Worm (Caenorhabditis elegans) whole organism, L4 larva: ENCODE data around the gene tag-52.

Experiments
- egl-27 ChIP-seq: sonication (generic microtip); optimal IDR thresholded peaks from 3 replicates; lab custom pipeline; 2017; ENCODE audit warnings: missing biosample characterization, missing genetic modification reagents, missing genetic modification characterization
- hmg-1.1 ChIP-seq: fragments of 200-800 bp; sonication (Bioruptor generic); IDR thresholded peaks from 2 replicates; pipeline ENCODE4 v1.3.6; 2022; ENCODE audit warnings: missing genetic modification reagents, missing genetic modification characterization, missing compliant biosample characterization
- jun-1 ChIP-seq: fragments of 150-350 bp; optimal IDR thresholded peaks from 2 replicates; lab custom pipeline; 2014; ENCODE audit warnings: missing biosample characterization, missing genetic modification reagents, missing genetic modification characterization
- lin-39 ChIP-seq: fragments of 150-350 bp; optimal IDR thresholded peaks from 2 replicates; lab custom pipeline; 2014; ENCODE audit warnings: missing biosample characterization, missing genetic modification reagents, missing genetic modification characterization
- lsy-2 ChIP-seq, 2 experiments: fragments of 150-350 bp in 1 of 2; sonication (generic microtip) in 1 of 2; optimal IDR thresholded peaks; 2 replicates each; lab custom pipeline; 2014 to 2017; ENCODE audit warnings: missing biosample characterization in 2 of 2, missing genetic modification characterization in 2 of 2
- madf-5 ChIP-seq, 2 experiments: fragments of 200-800 bp; sonication (Bioruptor generic); IDR thresholded peaks; 2 replicates each; pipeline ENCODE4 v1.3.6; 2022; ENCODE audit warnings: missing compliant biosample characterization in 2 of 2, missing genetic modification characterization in 2 of 2
- nhr-11 ChIP-seq: fragments of 150-350 bp; optimal IDR thresholded peaks from 2 replicates; lab custom pipeline; 2014; ENCODE audit warnings: missing biosample characterization, missing genetic modification characterization
- unc-39 ChIP-seq: sonication (generic microtip); optimal IDR thresholded peaks from 2 replicates; lab custom pipeline; 2017; ENCODE audit warnings: missing biosample characterization, missing genetic modification characterization
- unc-62 ChIP-seq, 3 experiments: fragments of 150-350 bp in 1 of 3; sonication (generic microtip); optimal IDR thresholded peaks in 2 of 3; peaks in 1 of 3; 1 replicate in 1 of 3; 2 replicates in 2 of 3; lab custom pipeline; 2014 to 2017; ENCODE audit warnings: missing biosample characterization in 3 of 3, missing genetic modification characterization in 3 of 3, missing genetic modification reagents in 3 of 3, missing genotype in 1 of 3
- zag-1 ChIP-seq: fragments of 150-350 bp; optimal IDR thresholded peaks from 2 replicates; lab custom pipeline; 2014; ENCODE audit warnings: missing biosample characterization, missing genetic modification characterization
- ztf-11 ChIP-seq: fragments of 150-350 bp; optimal IDR thresholded peaks from 2 replicates; lab custom pipeline; 2014; ENCODE audit warnings: missing biosample characterization, missing genetic modification characterization

DNA sequence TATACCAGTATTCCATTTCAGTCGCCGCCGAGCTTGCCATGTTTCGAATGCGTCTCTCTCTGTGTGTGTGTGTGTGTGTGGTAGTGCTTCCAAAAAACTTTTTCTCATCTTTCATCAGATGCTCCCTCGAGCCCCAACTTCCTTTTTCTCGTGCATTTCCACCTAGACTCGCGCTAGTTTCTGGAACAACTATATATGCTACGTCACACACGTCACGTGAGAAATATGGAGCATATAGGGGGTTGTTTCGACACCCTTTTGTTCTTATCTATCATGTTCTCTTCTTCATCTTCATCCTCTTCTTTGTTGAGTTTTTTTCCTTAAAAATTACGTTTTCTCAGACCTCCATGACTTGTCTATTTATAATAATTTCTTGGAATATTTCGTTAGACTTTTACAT lies 27.0 kb upstream of the tag-52 start:
- TF ChIP-seq jun-1 (tag; lab: Kevin White, UChicago): no peak
- TF ChIP-seq ztf-11 (tag; lab: Kevin White, UChicago): no peak
- TF ChIP-seq egl-27 (tag; lab: Kevin White, UChicago): no peak
- peak in 1 of 2 experiments; percentile 15 for TF ChIP-seq lsy-2 (tag; optimal IDR thresholded peaks at IDR 0.05; lab: Kevin White, UChicago)
- TF ChIP-seq madf-5 (GFP tag; IDR thresholded peaks at IDR 0.05; lab: Robert Waterston, UW): no peak
- no peak for TF ChIP-seq zag-1 (tag; lab: Kevin White, UChicago)
- no peak for TF ChIP-seq lin-39 (tag; lab: Kevin White, UChicago)
- TF ChIP-seq unc-39 (tag; lab: Kevin White, UChicago): no peak
- TF ChIP-seq nhr-11 (tag; lab: Kevin White, UChicago): no peak
- TF ChIP-seq unc-62 (GFP tag; optimal IDR thresholded peaks at IDR 0.05 in 1 of 2; lab: Kevin White, UChicago): peak in 1 of 2 experiments; percentile 94
- TF ChIP-seq unc-62 (tag; optimal IDR thresholded peaks at IDR 0.05; lab: Kevin White, UChicago): no peak
- TF ChIP-seq hmg-1.1 (GFP tag; lab: Robert Waterston, UW): no peak
